Fruit fly (Drosophila melanogaster) whole organism, embryonic: ENCODE data around the gene CG14647.

ENCODE experiments used
- Ada2b ChIP-seq: fragments of 200-800 bp; sonication (Bioruptor generic); IDR thresholded peaks from 2 replicates; pipeline ENCODE4 v1.3.6; 2022; ENCODE audit warnings: missing biosample characterization, missing genetic modification characterization
- Bteb2 ChIP-seq: fragments of 200-800 bp; sonication (Bioruptor generic); optimal IDR thresholded peaks from 2 replicates; lab custom pipeline; 2016; ENCODE audit warnings: missing biosample characterization, missing genetic modification characterization
- CG11247 ChIP-seq: fragments of 200-800 bp; sonication (Bioruptor generic); IDR thresholded peaks from 2 replicates; pipeline ENCODE4 v1.3.6; 2022; ENCODE audit warnings: missing biosample characterization, missing genetic modification characterization
- CG1602 ChIP-seq: fragments of 200-800 bp; sonication (Bioruptor generic); optimal IDR thresholded peaks from 3 replicates; lab custom pipeline; 2016; ENCODE audit warnings: missing biosample characterization, missing genetic modification characterization
- CG17361 ChIP-seq: fragments of 200-800 bp; sonication (Bioruptor generic); IDR thresholded peaks from 3 replicates; pipeline ENCODE4 v1.3.6; 2022; ENCODE audit warnings: missing biosample characterization, missing genetic modification characterization
- CG30020 ChIP-seq: fragments of 200-800 bp; optimal IDR thresholded peaks from 2 replicates; lab custom pipeline; 2019; ENCODE audit warnings: missing biosample characterization, mild to moderate bottlenecking, missing genetic modification characterization, moderate library complexity
- CG30403 ChIP-seq: fragments of 200-800 bp; sonication (Bioruptor generic); optimal IDR thresholded peaks from 3 replicates; lab custom pipeline; 2016; ENCODE audit warnings: missing biosample characterization, missing genetic modification characterization
- CG3847 ChIP-seq: fragments of 200-800 bp; sonication (Bioruptor generic); IDR thresholded peaks from 2 replicates; pipeline ENCODE4 v1.3.6; 2022; ENCODE audit warnings: missing biosample characterization, missing genetic modification characterization
- CG4707 ChIP-seq: fragments of 200-800 bp; sonication (Bioruptor generic); optimal IDR thresholded peaks from 2 replicates; lab custom pipeline; 2018; ENCODE audit warnings: missing biosample characterization, mild to moderate bottlenecking, missing genetic modification characterization, moderate library complexity
- D19B ChIP-seq: fragments of 200-800 bp; sonication (Bioruptor generic); optimal IDR thresholded peaks from 2 replicates; lab custom pipeline; 2017; ENCODE audit warnings: missing biosample characterization, mild to moderate bottlenecking, missing genetic modification characterization
- Dll ChIP-seq: fragments of 200-800 bp; sonication (Bioruptor generic); IDR thresholded peaks from 4 replicates; pipeline ENCODE4 v1.3.6; 2022; ENCODE audit warnings: missing biosample characterization, missing genetic modification characterization; ENCODE audit not compliant: partially characterized antibody
- Gug ChIP-seq: fragments of 200-800 bp; sonication (Bioruptor generic); IDR thresholded peaks from 4 replicates; pipeline ENCODE4 v1.3.6; 2022; ENCODE audit warnings: missing biosample characterization, missing genetic modification characterization
- Hmx ChIP-seq: fragments of 200-800 bp; sonication (Bioruptor generic); optimal IDR thresholded peaks from 2 replicates; lab custom pipeline; 2016; ENCODE audit warnings: missing biosample characterization, missing genetic modification characterization
- Hsf ChIP-seq: fragments of 200-800 bp; sonication (Bioruptor generic); optimal IDR thresholded peaks from 3 replicates; lab custom pipeline; 2016; ENCODE audit warnings: missing biosample characterization, missing genetic modification characterization
- Max ChIP-seq: fragments of 200-800 bp; sonication (Bioruptor generic); optimal IDR thresholded peaks from 2 replicates; lab custom pipeline; 2016; ENCODE audit warnings: missing biosample characterization, mild to moderate bottlenecking, missing genetic modification characterization
- Opbp ChIP-seq: fragments of 200-800 bp; sonication (Bioruptor generic); IDR thresholded peaks from 3 replicates; pipeline ENCODE4 v1.3.6; 2022; ENCODE audit warnings: missing biosample characterization, missing genetic modification characterization; ENCODE audit not compliant: partially characterized antibody
- Pdp1 ChIP-seq, 2 experiments: fragments of 200-800 bp; sonication (Bioruptor generic); optimal IDR thresholded peaks; 3 replicates each; lab custom pipeline; 2016; ENCODE audit warnings: missing biosample characterization in 2 of 2, missing genetic modification characterization in 2 of 2, mild to moderate bottlenecking in 1 of 2, moderate library complexity in 1 of 2
- Rx ChIP-seq: fragments of 200-800 bp; sonication (Bioruptor generic); IDR thresholded peaks from 2 replicates; pipeline ENCODE4 v1.3.6; 2022; ENCODE audit warnings: missing biosample characterization, missing genetic modification characterization
- Scr ChIP-seq: fragments of 200-800 bp; sonication (Bioruptor generic); IDR thresholded peaks from 2 replicates; pipeline ENCODE4 v1.3.6; 2022; ENCODE audit warnings: missing biosample characterization, missing genetic modification characterization; ENCODE audit not compliant: partially characterized antibody
- Sox100B ChIP-seq: fragments of 200-800 bp; sonication (Bioruptor generic); optimal IDR thresholded peaks from 3 replicates; lab custom pipeline; 2018; ENCODE audit warnings: missing biosample characterization, mild to moderate bottlenecking, missing genetic modification characterization
- Ssrp ChIP-seq: fragments of 200-800 bp; sonication (Bioruptor generic); optimal IDR thresholded peaks from 2 replicates; lab custom pipeline; 2018; ENCODE audit warnings: missing biosample characterization, mild to moderate bottlenecking, missing genetic modification characterization, moderate library complexity
- Vsx1 ChIP-seq: fragments of 200-800 bp; sonication (Bioruptor generic); optimal IDR thresholded peaks from 2 replicates; lab custom pipeline; 2017; ENCODE audit warnings: missing biosample characterization, mild to moderate bottlenecking, missing genetic modification characterization, missing genetic modification reagents
- ash1 ChIP-seq: fragments of 200-800 bp; sonication (Bioruptor generic); optimal IDR thresholded peaks from 2 replicates; lab custom pipeline; 2018; ENCODE audit warnings: missing biosample characterization, mild to moderate bottlenecking, missing genetic modification characterization
- bab2 ChIP-seq: fragments of 200-800 bp; sonication (Bioruptor generic); optimal IDR thresholded peaks from 2 replicates; lab custom pipeline; 2016; ENCODE audit warnings: missing biosample characterization, missing genetic modification characterization
- bcd ChIP-seq: fragments of 200-800 bp; sonication (Bioruptor generic); optimal IDR thresholded peaks from 2 replicates; lab custom pipeline; 2017; ENCODE audit warnings: missing biosample characterization, mild to moderate bottlenecking, missing genetic modification characterization
- crp ChIP-seq, 2 experiments: fragments of 200-800 bp; sonication (Bioruptor generic); optimal IDR thresholded peaks; 2 replicates in 1 of 2; 3 replicates in 1 of 2; lab custom pipeline; 2017; ENCODE audit warnings: missing biosample characterization in 2 of 2, missing genetic modification characterization in 2 of 2, mild to moderate bottlenecking in 1 of 2, moderate library complexity in 1 of 2
- cwo ChIP-seq: fragments of 200-800 bp; sonication (Bioruptor generic); optimal IDR thresholded peaks from 3 replicates; lab custom pipeline; 2017; ENCODE audit warnings: missing biosample characterization, missing genetic modification characterization, mild to moderate bottlenecking, moderate library complexity, missing genetic modification reagents
- dimm ChIP-seq: fragments of 200-800 bp; sonication (Bioruptor generic); IDR thresholded peaks from 2 replicates; pipeline ENCODE4 v1.3.6; 2022; ENCODE audit warnings: missing biosample characterization, missing genetic modification characterization
- dmrt11E ChIP-seq: fragments of 200-800 bp; sonication (Bioruptor generic); optimal IDR thresholded peaks from 3 replicates; lab custom pipeline; 2018; ENCODE audit warnings: missing biosample characterization, mild to moderate bottlenecking, missing genetic modification characterization, moderate library complexity
- dysf ChIP-seq: fragments of 200-800 bp; sonication (Bioruptor generic); IDR thresholded peaks from 3 replicates; pipeline ENCODE4 v1.3.6; 2022; ENCODE audit warnings: missing biosample characterization, missing genetic modification characterization
- fu2 ChIP-seq: fragments of 200-800 bp; sonication (Bioruptor generic); optimal IDR thresholded peaks from 2 replicates; lab custom pipeline; 2016; ENCODE audit warnings: missing biosample characterization, missing genetic modification characterization
- gsb-n ChIP-seq: fragments of 200-800 bp; sonication (Bioruptor generic); optimal IDR thresholded peaks from 3 replicates; lab custom pipeline; 2018; ENCODE audit warnings: missing biosample characterization, mild to moderate bottlenecking, missing genetic modification characterization
- hbn ChIP-seq: fragments of 200-800 bp; sonication (Bioruptor generic); IDR thresholded peaks from 2 replicates; pipeline ENCODE4 v1.3.6; 2022; ENCODE audit warnings: missing biosample characterization, missing genetic modification characterization; ENCODE audit not compliant: partially characterized antibody
- maf-S ChIP-seq: fragments of 200-800 bp; sonication (Bioruptor generic); optimal IDR thresholded peaks from 2 replicates; lab custom pipeline; 2016; ENCODE audit warnings: missing biosample characterization, missing genetic modification characterization
- nmo ChIP-seq: fragments of 200-800 bp; sonication (Bioruptor generic); optimal IDR thresholded peaks from 2 replicates; lab custom pipeline; 2018; ENCODE audit warnings: missing biosample characterization, mild to moderate bottlenecking, missing genetic modification characterization, moderate library complexity
- pan ChIP-seq, 4 experiments: fragments of >200 bp in 3 of 4; fragments of 200-800 bp in 1 of 4; sonication (Bioruptor generic) in 1 of 4; optimal IDR thresholded peaks in 3 of 4; IDR thresholded peaks in 1 of 4; 2 replicates each; pipeline versions ENCODE4 v1.3.6 to Lab custom; 2017 to 2022; ENCODE audit warnings: missing biosample characterization in 2 of 4, missing genetic modification characterization in 2 of 4, mixed read lengths in 1 of 4
- pita ChIP-seq: fragments of 200-800 bp; sonication (Bioruptor generic); optimal IDR thresholded peaks from 2 replicates; lab custom pipeline; 2017; ENCODE audit warnings: missing biosample characterization, mild to moderate bottlenecking, missing genetic modification characterization
- schlank ChIP-seq: fragments of 200-800 bp; sonication (Bioruptor generic); optimal IDR thresholded peaks from 2 replicates; lab custom pipeline; 2018; ENCODE audit warnings: missing biosample characterization, mild to moderate bottlenecking, missing genetic modification characterization
- sens ChIP-seq: fragments of 200-800 bp; sonication (Bioruptor generic); peaks from one replicate; lab custom pipeline; 2016; ENCODE audit warnings: missing biosample characterization, missing genetic modification characterization
- so ChIP-seq: fragments of 200-800 bp; sonication (Bioruptor generic); IDR thresholded peaks from 3 replicates; pipeline ENCODE4 v1.3.6; 2022; ENCODE audit warnings: missing biosample characterization, missing genetic modification characterization
- tin ChIP-seq: fragments of 200-800 bp; sonication (Bioruptor generic); optimal IDR thresholded peaks from 3 replicates; lab custom pipeline; 2016; ENCODE audit warnings: missing biosample characterization, missing genetic modification characterization
- ttk ChIP-seq: fragments of 200-800 bp; sonication (Bioruptor generic); IDR thresholded peaks from 2 replicates; pipeline ENCODE4 v2.1.2; 2022; ENCODE audit warnings: missing biosample characterization, missing genetic modification characterization
- vnd ChIP-seq: fragments of 200-800 bp; sonication (Bioruptor generic); IDR thresholded peaks from 3 replicates; pipeline ENCODE4 v1.3.6; 2022; ENCODE audit warnings: missing biosample characterization, missing genetic modification characterization; ENCODE audit not compliant: partially characterized antibody
- vvl ChIP-seq: fragments of 200-800 bp; sonication (Bioruptor generic); IDR thresholded peaks from 2 replicates; pipeline ENCODE4 v1.3.6; 2022; ENCODE audit warnings: missing biosample characterization, missing genetic modification characterization

The CG14647 gene

DNA sequence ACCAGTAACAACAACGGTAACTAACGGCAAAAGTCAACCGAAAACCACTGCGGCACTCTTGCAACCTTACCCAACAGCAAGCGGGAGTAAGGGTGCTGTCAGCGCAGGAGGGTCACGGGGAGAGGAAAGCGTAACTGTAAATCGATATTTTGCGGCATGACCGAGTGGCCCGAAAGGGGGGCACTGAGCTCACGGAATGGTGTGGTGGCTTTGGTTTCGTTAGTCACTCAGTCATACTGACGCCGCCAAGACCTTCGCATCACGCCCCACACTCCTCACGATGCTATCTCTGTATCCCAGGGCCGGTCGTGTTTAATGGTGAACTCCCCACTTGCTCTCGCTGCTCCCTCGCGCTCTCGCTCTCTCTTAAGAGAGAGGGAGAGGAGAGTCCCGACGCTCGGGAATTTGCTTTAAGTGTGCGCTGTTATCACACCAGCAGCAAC lies 39.6 kb upstream of the CG14647 start (continued):
- TF ChIP-seq tin (GFP tag; lab: Kevin White, UChicago) = no peak
- no peak for TF ChIP-seq pan (optimal IDR thresholded peaks at IDR 0.05; lab: Kevin White, UChicago)
- no peak for TF ChIP-seq pan (GFP tag; optimal IDR thresholded peaks at IDR 0.05 in 1 of 2, IDR thresholded peaks at IDR 0.05 in 1 of 2)
- TF ChIP-seq Rx = no peak
- no peak for TF ChIP-seq CG11247 (GFP tag; lab: Robert Waterston, UW)
- TF ChIP-seq CG4707 = no peak
- TF ChIP-seq dmrt11E (tag; lab: Kevin White, UChicago) = no peak
- no peak for TF ChIP-seq ttk

DNA sequence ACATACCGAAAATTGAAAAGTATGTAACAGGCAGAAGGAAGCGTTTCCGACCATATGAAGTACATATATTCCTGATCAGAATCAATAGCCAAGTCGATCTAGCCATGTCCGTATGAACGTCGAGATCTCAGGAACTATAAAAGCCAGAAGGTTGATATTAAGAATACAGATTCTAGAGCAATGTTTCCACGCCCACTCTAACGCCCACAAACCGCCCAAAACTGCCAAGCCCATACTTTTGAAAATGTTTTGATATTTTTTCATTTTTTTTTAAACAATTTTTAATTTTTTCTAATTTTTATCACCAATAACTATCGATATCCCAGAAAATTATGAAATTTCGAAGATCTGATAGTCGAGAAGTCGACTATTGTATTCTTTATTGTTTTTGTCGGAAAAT lies 38.3 kb upstream of the CG14647 start:
- TF ChIP-seq cwo (GFP tag; lab: Kevin White, UChicago) (no peak), vnd (GFP tag; lab: Robert Waterston, UW) (no peak), CG3847 (no peak), Ssrp (tag; lab: Kevin White, UChicago) (no peak), Gug (no peak), hbn (GFP tag; lab: Robert Waterston, UW) (no peak), CG30403 (GFP tag; lab: Kevin White, UChicago) (no peak), Vsx1 (GFP tag; lab: Kevin White, UChicago) (no peak), dimm (GFP tag; lab: Robert Waterston, UW) (no peak), Opbp (GFP tag; lab: Robert Waterston, UW) (no peak), sens (GFP tag; lab: Kevin White, UChicago) (no peak), crp (GFP tag; optimal IDR thresholded peaks at IDR 0.05; lab: Kevin White, UChicago) (no peak), schlank (tag; lab: Kevin White, UChicago) (no peak), Sox100B (GFP tag; lab: Kevin White, UChicago) (no peak), Pdp1 (GFP tag; optimal IDR thresholded peaks at IDR 0.05; lab: Kevin White, UChicago) (no peak), gsb-n (tag; lab: Kevin White, UChicago) (no peak), CG30020 (tag; lab: Kevin White, UChicago) (no peak)
- TF ChIP-seq, all 482 proteins: peak for 0

DNA sequence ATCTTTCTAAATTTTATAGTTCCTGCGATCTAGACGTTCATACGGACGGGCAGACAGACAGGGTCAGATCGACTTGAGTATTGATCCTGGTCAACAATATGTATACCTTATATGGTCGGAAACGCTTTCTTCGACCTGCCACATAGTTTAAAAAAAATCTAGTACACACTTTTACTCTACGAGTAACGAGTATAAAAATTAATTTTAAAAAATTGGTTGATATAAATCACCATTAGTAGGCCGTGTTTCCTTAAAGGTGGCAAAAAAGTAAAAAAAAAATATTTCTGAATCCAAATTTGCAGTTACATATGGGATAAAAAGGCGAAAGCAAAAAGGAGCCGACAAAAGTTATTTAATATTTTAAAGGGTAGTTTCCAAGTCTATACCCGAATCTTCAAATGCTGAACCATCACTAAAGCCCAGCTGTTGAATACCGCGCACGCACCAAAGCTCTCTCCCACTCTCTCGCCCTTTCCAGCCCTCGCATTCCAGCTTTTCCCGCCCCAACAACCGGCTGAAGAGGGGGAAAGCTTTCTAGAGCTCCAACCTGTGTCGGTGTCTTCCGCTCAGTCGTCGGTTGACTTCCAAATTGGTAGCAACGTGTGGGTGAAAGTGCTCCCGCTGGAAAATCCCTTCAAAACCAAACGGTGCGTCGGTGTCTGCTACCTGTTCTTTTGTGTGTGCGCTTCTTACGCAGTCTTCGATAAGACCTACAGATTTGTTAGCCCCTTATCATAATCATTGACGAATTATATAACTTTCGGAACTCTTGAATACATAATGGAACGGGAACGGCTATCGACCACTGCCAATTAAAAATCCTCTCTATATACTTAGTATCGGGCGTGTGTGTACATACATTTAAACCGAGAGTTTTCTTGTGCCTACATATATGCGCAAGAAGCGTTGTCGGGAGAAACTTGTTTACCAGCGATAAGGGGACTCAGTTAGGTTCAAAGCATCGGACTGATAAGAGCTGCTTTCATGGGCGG lies 21.7 kb upstream of the CG14647 start, which contains the start of gene Sfxn1-3:
Sfxn1-3 (plus strand) TSS at position 238 of the 992 bp plus-strand sequence.
- TF ChIP-seq nmo (GFP tag; lab: Kevin White, UChicago) (peak; percentile 18), Hsf (GFP tag; lab: Kevin White, UChicago) (peak; percentile 34), CG11247 (GFP tag; lab: Robert Waterston, UW) (no peak), Rx (no peak), pita (no peak), fu2 (GFP tag; lab: Kevin White, UChicago) (no peak), Scr (0 out of 2 replicates have a peak, but pooled peaks have one; percentile 35), D19B (GFP tag; lab: Kevin White, UChicago) (peak; percentile 96), Pdp1 (GFP tag; optimal IDR thresholded peaks at IDR 0.05; lab: Kevin White, UChicago) (peak; percentile 13 to 99), maf-S (GFP tag; lab: Kevin White, UChicago) (peak; percentile 39), bab2 (GFP tag; lab: Kevin White, UChicago) (peak; percentile 5), so (GFP tag; lab: Robert Waterston, UW) (peak; percentile 58; the same call in 2 of the 3 replicates), Ada2b (GFP tag; lab: Robert Waterston, UW) (peak; percentile 37; the same call in 1 of the 2 replicates), CG17361 (peak; percentile 34; the same call in 1 of the 3 replicates), Hmx (GFP tag; lab: Kevin White, UChicago) (no peak), bcd (GFP tag; lab: Kevin White, UChicago) (peak; percentile 33), Max (GFP tag; lab: Kevin White, UChicago) (no peak), CG1602 (GFP tag; lab: Kevin White, UChicago) (peak; percentile 16), Dll (GFP tag; lab: Robert Waterston, UW) (no peak), vvl (peak; percentile 54; the same call in 1 of the 2 replicates), dysf (0 out of 3 replicates have a peak, but pooled peaks have one; percentile 20), Bteb2 (GFP tag; lab: Kevin White, UChicago) (no peak), ash1 (peak; percentile 65)
